Worm (Caenorhabditis elegans): ENCODE results near the gene F16G10.10.

DNA sequence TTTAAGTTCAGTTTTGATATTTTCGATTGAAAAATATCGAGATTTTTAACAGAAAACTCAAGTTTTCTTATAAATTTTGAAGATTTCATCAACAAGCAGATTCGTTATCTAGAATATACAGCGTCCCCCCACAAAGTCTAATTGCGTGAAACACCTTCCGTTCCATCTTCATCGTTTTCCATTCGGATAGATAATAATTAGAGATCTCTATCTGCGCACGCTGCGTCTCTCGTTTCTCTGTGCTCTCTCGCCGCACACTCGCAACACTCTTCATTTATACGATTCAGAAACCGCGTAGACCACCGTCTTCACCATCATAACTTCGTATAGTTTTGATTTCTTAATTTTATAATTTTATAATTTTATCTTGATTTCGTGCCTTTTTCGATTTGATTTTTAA is 46.0 kb upstream of the F16G10.10 start:
- no peak for TF ChIP-seq nhr-28 (tag; optimal IDR thresholded peaks at IDR 0.05)
- no peak for TF ChIP-seq nhr-12 (tag; optimal IDR thresholded peaks at IDR 0.05)
- TF ChIP-seq elt-1 (tag; optimal IDR thresholded peaks at IDR 0.05; ENCODE audit: borderline replicate concordance, insufficient read depth): peak; percentile 97
- TF ChIP-seq bed-3 (GFP tag; optimal IDR thresholded peaks at IDR 0.05): no peak
- no peak for TF ChIP-seq hlh-1 (tag; optimal IDR thresholded peaks at IDR 0.05)
- TF ChIP-seq unc-62 (GFP tag; optimal IDR thresholded peaks at IDR 0.05): no peak
- TF ChIP-seq mep-1 (tag; optimal IDR thresholded peaks at IDR 0.05): no peak
- no peak for TF ChIP-seq unc-39 (tag; optimal IDR thresholded peaks at IDR 0.05)
- TF ChIP-seq ztf-11 (tag; optimal IDR thresholded peaks at IDR 0.05): no peak
- TF ChIP-seq nhr-237 (tag; optimal IDR thresholded peaks at IDR 0.05): no peak
- TF ChIP-seq snpc-4 (tag; optimal IDR thresholded peaks at IDR 0.05): no peak
- no peak for TF ChIP-seq lin-13 (tag; optimal IDR thresholded peaks at IDR 0.05)
- TF ChIP-seq pha-4 (tag; optimal IDR thresholded peaks at IDR 0.05): no peak
- no peak for TF ChIP-seq unc-120 (tag; optimal IDR thresholded peaks at IDR 0.05; ENCODE audit: poor library complexity, severe bottlenecking)

Data from whole organism, mixed stage, embryonic.